Worm (Caenorhabditis elegans) whole organism, L3 larva: Measurements from ENCODE around the gene dhs-20.

Experiments used
- ZK546.5 ChIP-seq: sonication (generic microtip); optimal IDR thresholded peaks from 2 replicates; lab custom pipeline; 2017; ENCODE audit warnings: missing biosample characterization, missing genetic modification characterization
- ama-1 ChIP-seq: fragments of 150-350 bp; optimal IDR thresholded peaks from 2 replicates; lab custom pipeline; 2018
- ceh-16 ChIP-seq: sonication (generic microtip); optimal IDR thresholded peaks from 2 replicates; lab custom pipeline; 2017; ENCODE audit warnings: missing biosample characterization, missing genetic modification characterization
- ceh-82 ChIP-seq: fragments of 150-350 bp; optimal IDR thresholded peaks from 2 replicates; lab custom pipeline; 2014; ENCODE audit warnings: missing biosample characterization, missing genetic modification characterization
- ceh-9 ChIP-seq: sonication (generic microtip); optimal IDR thresholded peaks from 2 replicates; lab custom pipeline; 2018; ENCODE audit warnings: missing biosample characterization, missing genetic modification characterization
- daf-12 ChIP-seq: fragments of 150-350 bp; optimal IDR thresholded peaks from 2 replicates; lab custom pipeline; 2014; ENCODE audit warnings: missing biosample characterization, missing genetic modification reagents, missing genetic modification characterization
- egl-5 ChIP-seq: fragments of 150-350 bp; optimal IDR thresholded peaks from 2 replicates; lab custom pipeline; 2017; ENCODE audit warnings: missing biosample characterization, missing genetic modification reagents, missing genetic modification characterization, inconsistent platforms
- eor-1 ChIP-seq, 2 experiments: fragments of 150-350 bp; optimal IDR thresholded peaks; 2 replicates each; lab custom pipeline; 2014 to 2018; ENCODE audit warnings: missing biosample characterization in 2 of 2, missing genetic modification characterization in 2 of 2
- fkh-10 ChIP-seq: sonication (generic microtip); optimal IDR thresholded peaks from 2 replicates; lab custom pipeline; 2017; ENCODE audit warnings: missing biosample characterization, missing genetic modification reagents, missing genetic modification characterization
- fkh-2 ChIP-seq: fragments of 150-350 bp; optimal IDR thresholded peaks from 2 replicates; lab custom pipeline; 2014; ENCODE audit warnings: missing biosample characterization, missing genetic modification reagents, missing genetic modification characterization
- fos-1 ChIP-seq: fragments of 150-350 bp; optimal IDR thresholded peaks from 2 replicates; lab custom pipeline; 2014; ENCODE audit warnings: missing biosample characterization, missing genetic modification characterization
- hmg-11 ChIP-seq: sonication (generic microtip); optimal IDR thresholded peaks from 2 replicates; lab custom pipeline; 2016; ENCODE audit warnings: missing genetic modification characterization, missing compliant biosample characterization
- jun-1 ChIP-seq: fragments of 150-350 bp; optimal IDR thresholded peaks from 2 replicates; lab custom pipeline; 2014; ENCODE audit warnings: missing biosample characterization, missing genetic modification reagents, missing genetic modification characterization
- lin-15B ChIP-seq: fragments of 150-350 bp; optimal IDR thresholded peaks from 2 replicates; lab custom pipeline; 2014; ENCODE audit warnings: missing biosample characterization, missing genetic modification characterization
- lin-39 ChIP-seq: fragments of 150-350 bp; optimal IDR thresholded peaks from 2 replicates; lab custom pipeline; 2018; ENCODE audit warnings: missing biosample characterization, missing genetic modification reagents, missing genetic modification characterization
- lsy-12 ChIP-seq: sonication (generic microtip); optimal IDR thresholded peaks from 2 replicates; lab custom pipeline; 2016; ENCODE audit warnings: mild to moderate bottlenecking, missing genetic modification characterization, missing compliant biosample characterization
- mdl-1 ChIP-seq: fragments of 150-350 bp; optimal IDR thresholded peaks from 2 replicates; lab custom pipeline; 2014; ENCODE audit warnings: missing biosample characterization, missing genetic modification characterization
- mml-1 ChIP-seq: fragments of 150-350 bp; sonication (generic microtip); optimal IDR thresholded peaks from 3 replicates; lab custom pipeline; 2014; ENCODE audit warnings: missing biosample characterization, missing genetic modification characterization
- nfya-1 ChIP-seq: sonication (generic microtip); optimal IDR thresholded peaks from 2 replicates; lab custom pipeline; 2017; ENCODE audit warnings: missing genetic modification characterization, mild to moderate bottlenecking, missing compliant biosample characterization, antibody characterized with exemption, moderate library complexity; ENCODE audit not compliant: insufficient read depth
- nhr-11 ChIP-seq: fragments of 150-350 bp; optimal IDR thresholded peaks from 2 replicates; lab custom pipeline; 2014; ENCODE audit warnings: missing biosample characterization, missing genetic modification characterization
- nhr-12 ChIP-seq: fragments of 150-350 bp; optimal IDR thresholded peaks from 2 replicates; lab custom pipeline; 2014; ENCODE audit warnings: missing biosample characterization, missing genetic modification characterization
- nhr-25 ChIP-seq: sonication (generic microtip); optimal IDR thresholded peaks from 2 replicates; lab custom pipeline; 2017; ENCODE audit warnings: missing biosample characterization, missing genetic modification characterization
- nhr-28 ChIP-seq: fragments of 150-350 bp; optimal IDR thresholded peaks from 2 replicates; lab custom pipeline; 2014; ENCODE audit warnings: missing biosample characterization, missing genetic modification characterization
- nhr-43 ChIP-seq: sonication (generic microtip); optimal IDR thresholded peaks from 2 replicates; lab custom pipeline; 2016; ENCODE audit warnings: mild to moderate bottlenecking, missing genetic modification characterization, missing compliant biosample characterization; ENCODE audit not compliant: poor library complexity, severe bottlenecking
- nhr-67 ChIP-seq: fragments of 150-350 bp; optimal IDR thresholded peaks from 2 replicates; lab custom pipeline; 2014; ENCODE audit warnings: missing biosample characterization, missing genetic modification characterization
- nhr-76 ChIP-seq: fragments of 150-350 bp; sonication (generic microtip); optimal IDR thresholded peaks from 5 replicates; lab custom pipeline; 2014; ENCODE audit warnings: missing biosample characterization, missing genetic modification characterization
- pha-4 ChIP-seq: fragments of 150-350 bp; optimal IDR thresholded peaks from 2 replicates; lab custom pipeline; 2014; ENCODE audit warnings: missing biosample characterization, missing genetic modification reagents, missing genetic modification characterization
- sea-2 ChIP-seq: fragments of 150-350 bp; sonication (generic microtip); optimal IDR thresholded peaks from 4 replicates; lab custom pipeline; 2014; ENCODE audit warnings: missing biosample characterization, missing genetic modification reagents, missing genetic modification characterization
- skn-1 ChIP-seq: fragments of 150-350 bp; optimal IDR thresholded peaks from 2 replicates; lab custom pipeline; 2014; ENCODE audit warnings: missing biosample characterization, missing genetic modification characterization
- snpc-4 ChIP-seq: fragments of 150-350 bp; optimal IDR thresholded peaks from 2 replicates; lab custom pipeline; 2014; ENCODE audit warnings: missing biosample characterization, missing genetic modification characterization
- tbx-2 ChIP-seq: sonication (generic microtip); optimal IDR thresholded peaks from 2 replicates; lab custom pipeline; 2016; ENCODE audit warnings: mild to moderate bottlenecking, missing genetic modification characterization, missing compliant biosample characterization
- unc-39 ChIP-seq: sonication (generic microtip); optimal IDR thresholded peaks from 4 replicates; lab custom pipeline; 2017; ENCODE audit warnings: missing biosample characterization, missing genetic modification characterization
- unc-62 ChIP-seq: fragments of 150-350 bp; sonication (generic microtip); optimal IDR thresholded peaks from 4 replicates; lab custom pipeline; 2014; ENCODE audit warnings: missing biosample characterization, missing genetic modification reagents, missing genetic modification characterization
- zag-1 ChIP-seq: fragments of 150-350 bp; optimal IDR thresholded peaks from 2 replicates; lab custom pipeline; 2014; ENCODE audit warnings: missing biosample characterization, missing genetic modification characterization
- ztf-11 ChIP-seq: fragments of 150-350 bp; optimal IDR thresholded peaks from 2 replicates; lab custom pipeline; 2014; ENCODE audit warnings: missing biosample characterization, missing genetic modification characterization

Gene dhs-20

DNA sequence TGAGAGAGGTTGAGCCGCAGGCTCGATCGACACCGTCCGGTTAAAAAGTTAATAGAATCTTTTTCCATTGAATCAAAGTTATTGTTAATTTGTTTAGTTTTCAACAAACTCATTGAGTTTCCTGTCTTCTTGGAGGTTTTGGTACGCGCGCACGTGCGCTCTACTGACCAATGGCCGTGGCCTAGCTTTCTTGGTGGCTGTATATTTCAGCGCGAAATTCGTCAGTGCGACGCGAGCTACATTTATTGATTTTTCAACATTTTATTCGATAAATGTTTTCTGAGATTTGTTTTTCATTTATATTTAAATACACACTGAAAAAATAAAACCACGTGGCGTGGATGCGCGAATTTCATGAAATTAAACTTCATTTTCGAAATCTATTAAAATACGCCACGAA is 39.8 kb upstream of the dhs-20 start, which contains the start of gene bir-1 (continued):
- no peak for TF ChIP-seq nhr-67 (tag; lab: Kevin White, UChicago)
- TF ChIP-seq ZK546.5 (tag; lab: Kevin White, UChicago): no peak
- peak; percentile 59 for TF ChIP-seq nhr-25
- TF ChIP-seq mdl-1 (tag; lab: Kevin White, UChicago): peak; percentile 57
- TF ChIP-seq egl-5: peak; percentile 50

DNA sequence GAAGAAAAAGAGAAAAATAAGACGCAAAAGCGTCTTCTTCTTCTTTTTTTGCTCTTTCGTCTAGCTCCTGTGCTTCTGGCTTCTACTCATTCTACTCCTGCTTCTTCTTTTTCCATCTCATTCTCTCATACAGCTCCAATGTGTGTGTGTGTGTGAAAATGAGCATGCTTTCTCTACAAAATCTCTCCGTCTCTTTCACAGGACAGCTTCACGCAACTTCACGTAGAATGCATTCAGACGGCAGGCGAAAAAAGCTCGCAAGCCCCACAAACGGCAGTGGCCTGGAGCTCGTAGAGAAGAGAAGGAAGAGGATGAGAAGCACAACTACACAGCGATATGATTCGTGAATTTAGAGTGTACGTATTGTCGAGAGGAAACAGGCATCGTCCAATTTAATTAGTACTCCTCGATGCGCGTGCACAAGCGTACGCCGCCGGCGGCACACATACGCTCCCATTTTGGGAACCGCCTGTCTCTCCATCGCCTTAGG is 37.0 kb upstream of the dhs-20 start:
- TF ChIP-seq lin-15B: peak; percentile 36
- TF ChIP-seq unc-62 (GFP tag; lab: Kevin White, UChicago): peak; percentile 5
- peak; percentile 54 for TF ChIP-seq mdl-1 (tag; lab: Kevin White, UChicago)
- TF ChIP-seq nhr-11 (tag; lab: Kevin White, UChicago): peak; percentile 33
- TF ChIP-seq eor-1 (tag; optimal IDR thresholded peaks at IDR 0.05; lab: Kevin White, UChicago): no peak
- TF ChIP-seq egl-5: peak; percentile 16
- TF ChIP-seq nhr-12 (tag; lab: Kevin White, UChicago): no peak
- no peak for TF ChIP-seq nhr-43
- peak; percentile 27 for TF ChIP-seq hmg-11
- TF ChIP-seq nfya-1 (tag; lab: Kevin White, UChicago): peak; percentile 74
- peak; percentile 14 for TF ChIP-seq zag-1 (tag; lab: Kevin White, UChicago)
- peak; percentile 77 for TF ChIP-seq fkh-10 (GFP tag; lab: Kevin White, UChicago)
- TF ChIP-seq lin-39: peak; percentile 56
- TF ChIP-seq skn-1 (tag; lab: Kevin White, UChicago): peak; percentile 59
- no peak for TF ChIP-seq ceh-16
- no peak for TF ChIP-seq daf-12
- TF ChIP-seq tbx-2: peak; percentile 25
- TF ChIP-seq ama-1 (lab: Kevin White, UChicago): no peak
- no peak for TF ChIP-seq nhr-67 (tag; lab: Kevin White, UChicago)
- no peak for TF ChIP-seq jun-1
- TF ChIP-seq fkh-2: no peak
- TF ChIP-seq ceh-82 (tag; lab: Kevin White, UChicago): no peak
- TF ChIP-seq snpc-4 (tag; lab: Kevin White, UChicago): peak; percentile 9
- TF ChIP-seq ztf-11 (tag; lab: Kevin White, UChicago): no peak
- no peak for TF ChIP-seq sea-2 (GFP tag; lab: Kevin White, UChicago)
- no peak for TF ChIP-seq ceh-9
- TF ChIP-seq nhr-25: no peak

DNA sequence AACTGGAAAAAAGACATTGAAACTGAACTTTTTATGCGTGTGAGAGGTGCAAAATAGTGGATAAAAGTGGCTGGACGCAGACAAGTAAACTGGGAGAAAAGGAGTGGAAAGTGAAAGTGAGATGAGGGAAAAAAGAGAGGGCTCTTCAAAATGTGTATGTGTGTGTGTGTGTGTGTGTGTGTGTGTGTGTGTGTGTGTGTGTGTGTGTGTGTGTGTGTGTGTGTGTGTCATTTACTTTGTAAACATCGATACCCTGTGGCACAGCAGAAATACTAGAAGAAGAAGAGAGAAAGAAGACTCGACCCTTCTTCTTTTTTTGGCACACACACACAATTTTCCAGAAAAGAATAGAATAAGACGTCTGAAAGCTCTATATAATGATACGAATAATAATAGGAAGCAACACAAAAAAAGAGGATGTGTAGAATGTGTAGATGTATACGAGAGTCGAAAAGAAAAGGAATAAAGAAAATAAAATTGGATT is 34.3 kb upstream of the dhs-20 start:
- peak; percentile 51 for TF ChIP-seq lsy-12
- peak; percentile 65 for TF ChIP-seq nhr-11 (tag; lab: Kevin White, UChicago)
- peak; percentile 73 for TF ChIP-seq nfya-1 (tag; lab: Kevin White, UChicago)
- TF ChIP-seq pha-4: peak; percentile 83
- TF ChIP-seq jun-1: peak; percentile 38
- TF ChIP-seq snpc-4 (tag; lab: Kevin White, UChicago): peak; percentile 30
- TF ChIP-seq nhr-28 (tag; lab: Kevin White, UChicago): no peak
- TF ChIP-seq mdl-1 (tag; lab: Kevin White, UChicago): peak; percentile 18
- TF ChIP-seq hmg-11: peak; percentile 6
- peak; percentile 56 for TF ChIP-seq lin-39
- no peak for TF ChIP-seq sea-2 (GFP tag; lab: Kevin White, UChicago)
- TF ChIP-seq egl-5: peak; percentile 75
- TF ChIP-seq nhr-43: no peak

DNA sequence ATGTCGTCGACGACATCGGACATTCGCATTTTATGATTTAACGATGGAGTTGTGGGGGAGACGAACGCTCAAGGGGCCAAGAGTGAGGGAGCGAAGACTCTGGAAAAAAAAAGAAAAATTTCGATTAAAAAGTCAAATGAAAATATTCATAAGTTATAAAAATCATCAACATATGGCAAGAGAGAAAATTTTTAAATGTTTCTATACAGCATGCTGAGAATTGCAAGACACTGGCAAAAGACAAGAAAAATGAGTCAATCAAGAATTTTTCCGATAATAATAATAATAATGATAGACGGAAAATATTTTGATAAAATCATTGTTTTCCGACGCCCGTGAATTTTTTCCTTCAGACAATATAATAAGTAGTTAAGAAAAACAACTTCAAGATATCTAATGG is 32.8 kb upstream of the dhs-20 start, which contains the start of gene sipa-1:
Gene sipa-1, minus strand, starts transcription at position 101 of the 400 bp plus-strand sequence.
- TF ChIP-seq skn-1 (tag; lab: Kevin White, UChicago): no peak
- no peak for TF ChIP-seq sea-2 (GFP tag; lab: Kevin White, UChicago)
- TF ChIP-seq ceh-9: no peak
- no peak for TF ChIP-seq nhr-76 (tag; lab: Kevin White, UChicago)
- TF ChIP-seq fkh-10 (GFP tag; lab: Kevin White, UChicago): no peak
- no peak for TF ChIP-seq nhr-12 (tag; lab: Kevin White, UChicago)
- TF ChIP-seq mml-1 (tag; lab: Kevin White, UChicago): no peak
- TF ChIP-seq unc-39 (tag; lab: Kevin White, UChicago): no peak
- TF ChIP-seq nhr-28 (tag; lab: Kevin White, UChicago): no peak
- no peak for TF ChIP-seq fos-1 (tag; lab: Kevin White, UChicago)
- no peak for TF ChIP-seq pha-4
